Worm (Caenorhabditis elegans): Measurements from ENCODE around the gene nhr-155.

- TF ChIP-seq him-1 (tag; optimal IDR thresholded peaks at IDR 0.05) (no peak), W03F9.2 (tag; optimal IDR thresholded peaks at IDR 0.05) (no peak), dao-5 (tag; optimal IDR thresholded peaks at IDR 0.05) (no peak)
These were observed 39.7 kb downstream of the nhr-155 start, which contains the start of gene K06H6.4 for ce11 chrV:578977-579376.

All from whole organism, L4/young adult.